Worm (Caenorhabditis elegans) whole organism, mixed stage, embryonic: ENCODE measurements around the gene mpz-5.

Source experiments
- ceh-83 ChIP-seq: fragments of 200-800 bp; sonication (Bioruptor generic); optimal IDR thresholded peaks from 2 replicates; lab custom pipeline; 2018; ENCODE audit warnings: mild to moderate bottlenecking, missing genetic modification characterization, missing compliant biosample characterization
- elt-3 ChIP-seq: fragments of 150-350 bp; optimal IDR thresholded peaks from 2 replicates; lab custom pipeline; 2014; ENCODE audit warnings: missing biosample characterization, missing genetic modification characterization
- lin-13 ChIP-seq: fragments of 150-350 bp; optimal IDR thresholded peaks from 2 replicates; lab custom pipeline; 2014; ENCODE audit warnings: missing biosample characterization, missing genetic modification characterization
- lsy-2 ChIP-seq: fragments of 150-350 bp; optimal IDR thresholded peaks from 2 replicates; lab custom pipeline; 2014; ENCODE audit warnings: missing biosample characterization, missing genetic modification characterization
- nhr-237 ChIP-seq: fragments of 150-350 bp; optimal IDR thresholded peaks from 2 replicates; lab custom pipeline; 2014; ENCODE audit warnings: missing biosample characterization, missing genetic modification characterization
- sem-2 ChIP-seq: fragments of 200-800 bp; sonication (Bioruptor generic); optimal IDR thresholded peaks from 2 replicates; lab custom pipeline; 2018; ENCODE audit warnings: mild to moderate bottlenecking, missing genetic modification characterization, missing compliant biosample characterization
- sptf-1 ChIP-seq: sonication (generic microtip); optimal IDR thresholded peaks from 2 replicates; lab custom pipeline; 2017; ENCODE audit warnings: mild to moderate bottlenecking, missing genetic modification characterization, moderate library complexity, missing compliant biosample characterization
- unc-39 ChIP-seq: fragments of 150-350 bp; optimal IDR thresholded peaks from 2 replicates; lab custom pipeline; 2014; ENCODE audit warnings: missing biosample characterization, missing genetic modification characterization
- unc-62 ChIP-seq: fragments of 150-350 bp; optimal IDR thresholded peaks from 2 replicates; lab custom pipeline; 2014; ENCODE audit warnings: missing biosample characterization, missing genetic modification reagents, missing genetic modification characterization

DNA sequence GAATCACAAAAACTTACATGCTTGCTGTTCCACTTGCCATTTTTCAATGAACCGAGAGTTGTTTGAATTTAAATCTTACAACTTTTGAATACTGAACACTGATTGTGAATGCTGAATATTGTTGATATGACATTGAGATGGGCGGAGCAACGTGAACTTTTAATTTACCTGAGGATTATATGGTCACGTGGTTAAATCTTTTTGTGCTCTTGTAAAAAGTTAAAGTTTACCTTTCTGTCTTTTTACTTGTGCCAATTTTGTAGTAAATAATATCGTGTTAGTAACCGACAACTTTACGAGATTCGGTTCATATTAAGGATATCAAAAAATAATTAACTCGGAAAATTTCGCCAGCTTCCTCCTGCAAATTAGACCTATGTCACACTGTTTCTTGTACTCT is 21.4 kb downstream of the mpz-5 start, which contains the start of gene Y43C5B.2:
- TF ChIP-seq lin-13 (no peak), lsy-2 (no peak), unc-62 (GFP tag; lab: Kevin White, UChicago) (no peak), nhr-237 (no peak), sem-2 (GFP tag; lab: Kevin White, UChicago) (no peak), unc-39 (tag; lab: Kevin White, UChicago) (no peak), sptf-1 (tag; lab: Kevin White, UChicago) (no peak), ceh-83 (no peak), elt-3 (tag; lab: Kevin White, UChicago) (no peak)
